Fruit fly (Drosophila melanogaster) whole organism, adult: ENCODE data around the gene ppk14.

Source experiments
- CG11617 ChIP-seq: fragments of 200-800 bp; sonication (Bioruptor generic); optimal IDR thresholded peaks from 2 replicates; lab custom pipeline; 2017; ENCODE audit warnings: mild to moderate bottlenecking, missing biosample characterization, missing genetic modification reagents, missing genetic modification characterization
- CG12768 ChIP-seq: fragments of 200-800 bp; sonication (Bioruptor generic); optimal IDR thresholded peaks from 2 replicates; lab custom pipeline; 2017; ENCODE audit warnings: missing biosample characterization, missing genetic modification characterization, mild to moderate bottlenecking, moderate library complexity, missing genetic modification reagents
- CG14711 ChIP-seq: fragments of 200-800 bp; sonication (Bioruptor generic); optimal IDR thresholded peaks from 2 replicates; lab custom pipeline; 2018; ENCODE audit warnings: missing biosample characterization, mild to moderate bottlenecking, missing genetic modification characterization, moderate library complexity
- CG1620 ChIP-seq: fragments of 200-800 bp; sonication (Bioruptor generic); optimal IDR thresholded peaks from 2 replicates; lab custom pipeline; 2016; ENCODE audit warnings: missing biosample characterization, missing genetic modification characterization
- CG33017 ChIP-seq: fragments of 200-800 bp; sonication (Bioruptor generic); optimal IDR thresholded peaks from 2 replicates; lab custom pipeline; 2018; ENCODE audit warnings: missing biosample characterization, mild to moderate bottlenecking, missing genetic modification characterization, moderate library complexity
- CG5204 ChIP-seq: fragments of 200-800 bp; sonication (Bioruptor generic); optimal IDR thresholded peaks from 2 replicates; lab custom pipeline; 2016; ENCODE audit warnings: missing biosample characterization, missing genetic modification characterization
- CG7045 ChIP-seq: fragments of 200-800 bp; sonication (Bioruptor generic); optimal IDR thresholded peaks from 2 replicates; lab custom pipeline; 2017; ENCODE audit warnings: missing biosample characterization, mild to moderate bottlenecking, missing genetic modification characterization
- CG7101 ChIP-seq: fragments of 200-800 bp; sonication (Bioruptor generic); optimal IDR thresholded peaks from 2 replicates; lab custom pipeline; 2018; ENCODE audit warnings: missing biosample characterization, mild to moderate bottlenecking, missing genetic modification characterization, moderate library complexity
- Clk ChIP-seq: fragments of 200-800 bp; sonication (Bioruptor generic); optimal IDR thresholded peaks from 2 replicates; lab custom pipeline; 2017; ENCODE audit warnings: missing biosample characterization, missing genetic modification characterization
- Crg-1 ChIP-seq: fragments of 200-800 bp; sonication (Bioruptor generic); optimal IDR thresholded peaks from 2 replicates; lab custom pipeline; 2016; ENCODE audit warnings: missing biosample characterization, missing genetic modification characterization
- Hr96 ChIP-seq: fragments of 200-800 bp; sonication (Bioruptor generic); optimal IDR thresholded peaks from 2 replicates; lab custom pipeline; 2016; ENCODE audit warnings: missing biosample characterization, missing genetic modification characterization
- Mnt ChIP-seq: fragments of 200-800 bp; sonication (Bioruptor generic); optimal IDR thresholded peaks from 2 replicates; lab custom pipeline; 2016; ENCODE audit warnings: missing biosample characterization, mild to moderate bottlenecking, missing genetic modification characterization
- bab1 ChIP-seq: fragments of 200-800 bp; sonication (Bioruptor generic); optimal IDR thresholded peaks from 3 replicates; lab custom pipeline; 2019; ENCODE audit warnings: missing biosample characterization, mild to moderate bottlenecking, missing genetic modification characterization, moderate library complexity
- cic ChIP-seq: fragments of 200-800 bp; sonication (Bioruptor generic); optimal IDR thresholded peaks from 2 replicates; lab custom pipeline; 2017; ENCODE audit warnings: missing biosample characterization, mild to moderate bottlenecking, missing genetic modification characterization, moderate library complexity
- cnc ChIP-seq, 2 experiments: fragments of >200 bp; optimal IDR thresholded peaks; 2 replicates each; lab custom pipeline; 2017
- kay ChIP-seq: fragments of 200-800 bp; sonication (Bioruptor generic); peaks from one replicate; lab custom pipeline; 2016; ENCODE audit warnings: missing biosample characterization, missing genetic modification characterization, borderline replicate concordance
- ovo ChIP-seq: fragments of 200-800 bp; sonication (Bioruptor generic); optimal IDR thresholded peaks from 2 replicates; lab custom pipeline; 2016; ENCODE audit warnings: missing biosample characterization, missing genetic modification characterization
- pad ChIP-seq: fragments of 200-800 bp; sonication (Bioruptor generic); optimal IDR thresholded peaks from 3 replicates; lab custom pipeline; 2017; ENCODE audit warnings: missing biosample characterization, missing genetic modification characterization, mild to moderate bottlenecking, moderate library complexity, missing genetic modification reagents
- tj ChIP-seq: fragments of 200-800 bp; sonication (Bioruptor generic); optimal IDR thresholded peaks from 3 replicates; lab custom pipeline; 2017; ENCODE audit warnings: missing biosample characterization, mild to moderate bottlenecking, missing genetic modification characterization, moderate library complexity
- toe ChIP-seq: fragments of 200-800 bp; sonication (Bioruptor generic); optimal IDR thresholded peaks from 2 replicates; lab custom pipeline; 2016; ENCODE audit warnings: missing biosample characterization, missing genetic modification characterization

The ppk14 gene

dm6 chr2L:6354656-6355055 lies at the start of gene ppk14:
Gene ppk14 (plus strand): TSS chr2L:6354956.
- TF ChIP-seq CG5204 (GFP tag; lab: Kevin White, UChicago): no peak
- no peak for TF ChIP-seq toe (GFP tag; lab: Kevin White, UChicago)
- no peak for TF ChIP-seq CG14711 (tag; lab: Kevin White, UChicago)
- no peak for TF ChIP-seq kay (GFP tag; lab: Kevin White, UChicago)
- no peak for TF ChIP-seq ovo (GFP tag; lab: Kevin White, UChicago)
- TF ChIP-seq Crg-1: no peak
- no peak for TF ChIP-seq Hr96
- no peak for TF ChIP-seq CG7045 (GFP tag; lab: Kevin White, UChicago)
- no peak for TF ChIP-seq CG7101
- TF ChIP-seq bab1: no peak
- TF ChIP-seq CG12768: no peak
- TF ChIP-seq tj (GFP tag; lab: Kevin White, UChicago): no peak
- no peak for TF ChIP-seq CG11617 (GFP tag; lab: Kevin White, UChicago)
- no peak for TF ChIP-seq CG1620
- no peak for TF ChIP-seq Clk (GFP tag; lab: Kevin White, UChicago)

- peak; percentile 17 for TF ChIP-seq CG5204 (GFP tag; lab: Kevin White, UChicago)
- no peak for TF ChIP-seq cnc (optimal IDR thresholded peaks at IDR 0.05; lab: Kevin White, UChicago)
Measured at dm6 chr2L:6306895-6307294, 47.9 kb upstream of the ppk14 start.

- no peak for TF ChIP-seq cic (GFP tag; lab: Kevin White, UChicago)
- no peak for TF ChIP-seq pad
- TF ChIP-seq Clk (GFP tag; lab: Kevin White, UChicago): no peak
- no peak for TF ChIP-seq Crg-1
- no peak for TF ChIP-seq kay (GFP tag; lab: Kevin White, UChicago)
Measured at dm6 chr2L:6308651-6309050, 46.1 kb upstream of the ppk14 start, which contains the start of the genes CG43922 and CG13984. Gene CG43922 (minus strand): TSS chr2L:6308751. Gene CG13984 (plus strand): TSS chr2L:6308819.

- no peak for TF ChIP-seq pad
- no peak for TF ChIP-seq bab1
- TF ChIP-seq CG7045 (GFP tag; lab: Kevin White, UChicago): no peak
- no peak for TF ChIP-seq CG12768
- no peak for TF ChIP-seq kay (GFP tag; lab: Kevin White, UChicago)
- no peak for TF ChIP-seq tj (GFP tag; lab: Kevin White, UChicago)
- TF ChIP-seq Crg-1: no peak
- TF ChIP-seq Hr96: no peak
- TF ChIP-seq CG7101: no peak
- TF ChIP-seq cnc (optimal IDR thresholded peaks at IDR 0.05; lab: Kevin White, UChicago): no peak
- TF ChIP-seq cic (GFP tag; lab: Kevin White, UChicago): no peak
- TF ChIP-seq Clk (GFP tag; lab: Kevin White, UChicago): no peak
- no peak for TF ChIP-seq CG33017
- TF ChIP-seq CG5204 (GFP tag; lab: Kevin White, UChicago): no peak
- no peak for TF ChIP-seq CG14711 (tag; lab: Kevin White, UChicago)
- TF ChIP-seq CG1620: no peak
- no peak for TF ChIP-seq Mnt (GFP tag; lab: Kevin White, UChicago)
- TF ChIP-seq CG11617 (GFP tag; lab: Kevin White, UChicago): no peak
- no peak for TF ChIP-seq ovo (GFP tag; lab: Kevin White, UChicago)
- TF ChIP-seq toe (GFP tag; lab: Kevin White, UChicago): no peak
Measured at dm6 chr2L:6309879-6310278, 44.9 kb upstream of the ppk14 start.

- TF ChIP-seq CG33017: no peak
- no peak for TF ChIP-seq Hr96
- TF ChIP-seq Clk (GFP tag; lab: Kevin White, UChicago): no peak
- no peak for TF ChIP-seq CG12768
- TF ChIP-seq CG7101: no peak
Measured at dm6 chr2L:6319068-6319467, 35.7 kb upstream of the ppk14 start.

dm6 chr2L:6323536-6324385 lies 31.0 kb upstream of the ppk14 start, which contains the start of gene PDZ-GEF:
Gene PDZ-GEF (plus strand): TSS chr2L:6323767.
- TF ChIP-seq CG14711 (tag; lab: Kevin White, UChicago) (peak; percentile 28), CG7101 (peak; percentile 34), CG11617 (GFP tag; lab: Kevin White, UChicago) (no peak), cic (GFP tag; lab: Kevin White, UChicago) (no peak), CG1620 (peak; percentile 54), Clk (GFP tag; lab: Kevin White, UChicago) (no peak), kay (GFP tag; lab: Kevin White, UChicago) (no peak), CG7045 (GFP tag; lab: Kevin White, UChicago) (no peak), bab1 (no peak), CG33017 (no peak), cnc (optimal IDR thresholded peaks at IDR 0.05; lab: Kevin White, UChicago) (no peak), ovo (GFP tag; lab: Kevin White, UChicago) (no peak), CG5204 (GFP tag; lab: Kevin White, UChicago) (no peak)

- peak; percentile 62 for TF ChIP-seq Mnt (GFP tag; lab: Kevin White, UChicago)
- peak; percentile 70 for TF ChIP-seq toe (GFP tag; lab: Kevin White, UChicago)
- TF ChIP-seq cnc (optimal IDR thresholded peaks at IDR 0.05; lab: Kevin White, UChicago): no peak
- TF ChIP-seq CG1620: no peak
- TF ChIP-seq CG7045 (GFP tag; lab: Kevin White, UChicago): peak; percentile 86
- peak; percentile 87 for TF ChIP-seq CG33017
- peak; percentile 37 for TF ChIP-seq bab1
- TF ChIP-seq CG12768: peak; percentile 95
- peak; percentile 46 for TF ChIP-seq CG7101
- TF ChIP-seq Crg-1: peak; percentile 28
- peak; percentile 63 for TF ChIP-seq pad
- TF ChIP-seq Clk (GFP tag; lab: Kevin White, UChicago): peak; percentile 81
- TF ChIP-seq CG11617 (GFP tag; lab: Kevin White, UChicago): peak; percentile 84
- TF ChIP-seq tj (GFP tag; lab: Kevin White, UChicago): peak; percentile 65
- peak; percentile 58 for TF ChIP-seq Hr96
- peak; percentile 93 for TF ChIP-seq cic (GFP tag; lab: Kevin White, UChicago)
- no peak for TF ChIP-seq ovo (GFP tag; lab: Kevin White, UChicago)
- TF ChIP-seq CG14711 (tag; lab: Kevin White, UChicago): no peak
- TF ChIP-seq CG5204 (GFP tag; lab: Kevin White, UChicago): peak; percentile 64
- peak; percentile 99 for TF ChIP-seq kay (GFP tag; lab: Kevin White, UChicago)
Measured at dm6 chr2L:6324386-6324744, 30.4 kb upstream of the ppk14 start.
